Worm (Caenorhabditis elegans) whole organism, L1 larva: ENCODE measurements around the gene C42D4.13.

Experiments used
- C34B4.2 ChIP-seq: sonication (generic microtip); optimal IDR thresholded peaks from 2 replicates; lab custom pipeline; 2017; ENCODE audit warnings: mild to moderate bottlenecking, missing genetic modification characterization, missing compliant biosample characterization
- alr-1 ChIP-seq: fragments of 200-800 bp; sonication (Bioruptor generic); optimal IDR thresholded peaks from 2 replicates; lab custom pipeline; 2018; ENCODE audit warnings: borderline replicate concordance, mild to moderate bottlenecking, missing genetic modification characterization, missing compliant biosample characterization
- ama-1 ChIP-seq: fragments of 150-350 bp; optimal IDR thresholded peaks from 2 replicates; lab custom pipeline; 2014
- ceh-63 ChIP-seq: fragments of 200-800 bp; sonication (Bioruptor generic); optimal IDR thresholded peaks from 2 replicates; lab custom pipeline; 2018; ENCODE audit warnings: mild to moderate bottlenecking, missing genetic modification characterization, missing compliant biosample characterization
- ceh-88 ChIP-seq: fragments of 200-800 bp; sonication (Bioruptor generic); IDR thresholded peaks from 2 replicates; pipeline ENCODE4 v1.3.6; 2022; ENCODE audit warnings: missing genetic modification characterization, missing compliant biosample characterization
- dpl-1 ChIP-seq, 3 experiments: fragments of 150-350 bp in 2 of 3; sonication (generic microtip) in 1 of 3; optimal IDR thresholded peaks; 2 replicates each; lab custom pipeline; 2014 to 2017; ENCODE audit warnings: missing biosample characterization in 3 of 3, missing genetic modification characterization in 3 of 3, missing genetic modification reagents in 3 of 3
- efl-1 ChIP-seq, 4 experiments: fragments of 150-350 bp; optimal IDR thresholded peaks in 3 of 4; peaks in 1 of 4; 1 replicate in 1 of 4; 2 replicates in 3 of 4; lab custom pipeline; 2014; ENCODE audit warnings: missing biosample characterization in 2 of 4, missing genetic modification characterization in 2 of 4, missing genetic modification reagents in 2 of 4
- efl-3 ChIP-seq: fragments of 200-800 bp; sonication (Bioruptor generic); optimal IDR thresholded peaks from 2 replicates; lab custom pipeline; 2018; ENCODE audit warnings: mild to moderate bottlenecking, missing genetic modification characterization, missing compliant biosample characterization
- egl-13 ChIP-seq: sonication (generic microtip); optimal IDR thresholded peaks from 2 replicates; lab custom pipeline; 2016; ENCODE audit warnings: missing genotype, missing genetic modification reagents, missing genetic modification characterization, missing compliant biosample characterization
- egl-27 ChIP-seq, 2 experiments: fragments of 150-350 bp in 1 of 2; sonication (generic microtip); optimal IDR thresholded peaks; 3 replicates each; lab custom pipeline; 2017 to 2018; ENCODE audit warnings: missing biosample characterization in 2 of 2, missing genetic modification characterization in 2 of 2, missing genetic modification reagents in 2 of 2
- elt-2 ChIP-seq: sonication (generic microtip); optimal IDR thresholded peaks from 2 replicates; lab custom pipeline; 2016; ENCODE audit warnings: missing genetic modification characterization, mild to moderate bottlenecking, inconsistent platforms, missing compliant biosample characterization, missing genetic modification reagents
- fkh-10 ChIP-seq: sonication (generic microtip); optimal IDR thresholded peaks from 2 replicates; lab custom pipeline; 2017; ENCODE audit warnings: missing biosample characterization, missing genetic modification reagents, missing genetic modification characterization
- fkh-4 ChIP-seq: sonication (generic microtip); optimal IDR thresholded peaks from 2 replicates; lab custom pipeline; 2016; ENCODE audit warnings: missing compliant biosample characterization, missing genetic modification characterization, borderline replicate concordance
- fkh-8 ChIP-seq: sonication (generic microtip); optimal IDR thresholded peaks from 2 replicates; lab custom pipeline; 2016; ENCODE audit warnings: mild to moderate bottlenecking, missing genetic modification characterization, missing compliant biosample characterization
- hlh-17 ChIP-seq: fragments of 200-800 bp; sonication (Bioruptor generic); optimal IDR thresholded peaks from 2 replicates; lab custom pipeline; 2018; ENCODE audit warnings: missing genetic modification characterization, mild to moderate bottlenecking, missing compliant biosample characterization, moderate library complexity, borderline replicate concordance
- irx-1 ChIP-seq: sonication (generic microtip); optimal IDR thresholded peaks from 2 replicates; lab custom pipeline; 2016; ENCODE audit warnings: missing genetic modification characterization, missing compliant biosample characterization
- jun-1 ChIP-seq: fragments of 150-350 bp; optimal IDR thresholded peaks from 2 replicates; lab custom pipeline; 2014; ENCODE audit warnings: missing biosample characterization, missing genetic modification reagents, missing genetic modification characterization
- lin-13 ChIP-seq: fragments of 150-350 bp; optimal IDR thresholded peaks from 2 replicates; lab custom pipeline; 2014; ENCODE audit warnings: missing biosample characterization, missing genetic modification reagents, missing genetic modification characterization
- lin-35 ChIP-seq, 2 experiments: fragments of 150-350 bp; optimal IDR thresholded peaks; 2 replicates each; lab custom pipeline; 2014; ENCODE audit warnings: missing biosample characterization in 2 of 2, missing genetic modification characterization in 2 of 2, missing genetic modification reagents in 2 of 2
- lin-39 ChIP-seq: fragments of 150-350 bp; optimal IDR thresholded peaks from 2 replicates; lab custom pipeline; 2014; ENCODE audit warnings: missing biosample characterization, missing genetic modification reagents, missing genetic modification characterization
- lir-3 ChIP-seq: sonication (generic microtip); optimal IDR thresholded peaks from 2 replicates; lab custom pipeline; 2016; ENCODE audit warnings: mild to moderate bottlenecking, missing genetic modification characterization, moderate library complexity, missing compliant biosample characterization; ENCODE audit not compliant: poor library complexity
- lsy-2 ChIP-seq, 2 experiments: fragments of 150-350 bp; optimal IDR thresholded peaks; 2 replicates each; lab custom pipeline; 2014; ENCODE audit warnings: missing biosample characterization in 2 of 2, missing genetic modification characterization in 2 of 2
- mep-1 ChIP-seq: fragments of 150-350 bp; optimal IDR thresholded peaks from 2 replicates; lab custom pipeline; 2014; ENCODE audit warnings: missing biosample characterization, missing genetic modification characterization
- nhr-12 ChIP-seq: sonication (generic microtip); optimal IDR thresholded peaks from 2 replicates; lab custom pipeline; 2017; ENCODE audit warnings: missing biosample characterization, missing genetic modification characterization
- nhr-19 ChIP-seq: fragments of 200-800 bp; sonication (Bioruptor generic); conservative IDR thresholded peaks from 2 replicates; pipeline ENCODE4 v1.3.6; 2022; ENCODE audit warnings: missing genetic modification characterization, missing compliant biosample characterization
- nhr-20 ChIP-seq: sonication (generic microtip); optimal IDR thresholded peaks from 2 replicates; lab custom pipeline; 2016; ENCODE audit warnings: mild to moderate bottlenecking, missing genetic modification characterization, missing compliant biosample characterization
- nhr-237 ChIP-seq: fragments of 150-350 bp; optimal IDR thresholded peaks from 2 replicates; lab custom pipeline; 2014; ENCODE audit warnings: missing biosample characterization, missing genetic modification characterization
- nhr-28 ChIP-seq: fragments of 150-350 bp; optimal IDR thresholded peaks from 2 replicates; lab custom pipeline; 2014; ENCODE audit warnings: missing biosample characterization, missing genetic modification characterization
- nhr-47 ChIP-seq: sonication (generic microtip); optimal IDR thresholded peaks from 2 replicates; lab custom pipeline; 2016; ENCODE audit warnings: mild to moderate bottlenecking, missing genetic modification characterization, moderate library complexity, missing compliant biosample characterization
- nhr-77 ChIP-seq: fragments of 150-350 bp; optimal IDR thresholded peaks from 2 replicates; lab custom pipeline; 2014; ENCODE audit warnings: missing biosample characterization, missing genetic modification characterization
- pag-3 ChIP-seq: sonication (generic microtip); optimal IDR thresholded peaks from 2 replicates; lab custom pipeline; 2017; ENCODE audit warnings: missing genetic modification characterization, mild to moderate bottlenecking, missing compliant biosample characterization, antibody characterized with exemption, borderline replicate concordance; ENCODE audit not compliant: insufficient read depth
- pax-3 ChIP-seq: fragments of 200-800 bp; sonication (Bioruptor generic); optimal IDR thresholded peaks from 2 replicates; lab custom pipeline; 2018; ENCODE audit warnings: mild to moderate bottlenecking, missing genetic modification characterization, moderate library complexity, missing compliant biosample characterization
- pqm-1 ChIP-seq: sonication (generic microtip); optimal IDR thresholded peaks from 3 replicates; lab custom pipeline; 2017; ENCODE audit warnings: missing biosample characterization, missing genetic modification characterization
- rnt-1 ChIP-seq: sonication (generic microtip); optimal IDR thresholded peaks from 2 replicates; lab custom pipeline; 2016; ENCODE audit warnings: mild to moderate bottlenecking, missing genetic modification characterization, moderate library complexity, missing compliant biosample characterization
- skn-1 ChIP-seq: fragments of 150-350 bp; optimal IDR thresholded peaks from 2 replicates; lab custom pipeline; 2014; ENCODE audit warnings: missing biosample characterization, missing genetic modification characterization
- snpc-4 ChIP-seq: fragments of 150-350 bp; optimal IDR thresholded peaks from 2 replicates; lab custom pipeline; 2014; ENCODE audit warnings: missing biosample characterization, missing genetic modification characterization
- snu-23 ChIP-seq: sonication (generic microtip); optimal IDR thresholded peaks from 2 replicates; lab custom pipeline; 2016; ENCODE audit warnings: missing genetic modification characterization, missing compliant biosample characterization
- sox-4 ChIP-seq: sonication (generic microtip); optimal IDR thresholded peaks from 2 replicates; lab custom pipeline; 2016; ENCODE audit warnings: missing genetic modification characterization, missing compliant biosample characterization
- sptf-1 ChIP-seq: fragments of 150-350 bp; optimal IDR thresholded peaks from 2 replicates; lab custom pipeline; 2014; ENCODE audit warnings: missing biosample characterization, missing genetic modification characterization
- swsn-7 ChIP-seq: sonication (generic microtip); optimal IDR thresholded peaks from 2 replicates; lab custom pipeline; 2016; ENCODE audit warnings: missing genetic modification characterization, missing compliant biosample characterization
- tbx-2 ChIP-seq: sonication (generic microtip); optimal IDR thresholded peaks from 2 replicates; lab custom pipeline; 2016; ENCODE audit warnings: missing genetic modification characterization, missing compliant biosample characterization
- unc-130 ChIP-seq: fragments of 150-350 bp; optimal IDR thresholded peaks from 2 replicates; lab custom pipeline; 2017; ENCODE audit warnings: missing biosample characterization, missing genetic modification characterization, inconsistent platforms
- unc-30 ChIP-seq: sonication (generic microtip); optimal IDR thresholded peaks from 2 replicates; lab custom pipeline; 2017; ENCODE audit warnings: missing biosample characterization, missing genetic modification characterization
- unc-62 ChIP-seq: fragments of 150-350 bp; optimal IDR thresholded peaks from 2 replicates; lab custom pipeline; 2014; ENCODE audit warnings: missing biosample characterization, missing genetic modification reagents, missing genetic modification characterization
- zag-1 ChIP-seq: fragments of 150-350 bp; optimal IDR thresholded peaks from 2 replicates; lab custom pipeline; 2014; ENCODE audit warnings: missing biosample characterization, missing genetic modification characterization
- zip-4 ChIP-seq: fragments of 200-800 bp; sonication (Bioruptor generic); optimal IDR thresholded peaks from 2 replicates; lab custom pipeline; 2018; ENCODE audit warnings: mild to moderate bottlenecking, missing genetic modification characterization, moderate library complexity, missing compliant biosample characterization

Gene C42D4.13

ce11 chrIV:7188528-7189422, 845 bp upstream of the C42D4.13 start, which contains the start of gene srlf-7 (continued):
- TF ChIP-seq hlh-17 (GFP tag; lab: Kevin White, UChicago): no peak
- no peak for TF ChIP-seq unc-62 (GFP tag; lab: Kevin White, UChicago)
- peak; percentile 52 for TF ChIP-seq snu-23 (GFP tag; lab: Kevin White, UChicago)
- no peak for TF ChIP-seq zag-1
- no peak for TF ChIP-seq rnt-1 (tag; lab: Kevin White, UChicago)
- TF ChIP-seq pqm-1 (tag; lab: Kevin White, UChicago): no peak
- TF ChIP-seq egl-27 (tag; optimal IDR thresholded peaks at IDR 0.05; lab: Kevin White, UChicago): no peak
- no peak for TF ChIP-seq sptf-1 (tag; lab: Kevin White, UChicago)
- TF ChIP-seq unc-130 (tag; lab: Kevin White, UChicago): no peak
- TF ChIP-seq tbx-2: peak; percentile 58
- no peak for TF ChIP-seq skn-1 (tag; lab: Kevin White, UChicago)
- no peak for TF ChIP-seq pag-3 (tag; lab: Kevin White, UChicago)
- no peak for TF ChIP-seq zip-4 (GFP tag; lab: Kevin White, UChicago)
- no peak for TF ChIP-seq egl-13
- TF ChIP-seq snpc-4 (tag; lab: Kevin White, UChicago): no peak
- TF ChIP-seq pax-3 (tag; lab: Kevin White, UChicago): no peak
- TF ChIP-seq lin-39: no peak
- no peak for TF ChIP-seq nhr-12 (tag; lab: Kevin White, UChicago)
- no peak for TF ChIP-seq ceh-88
- TF ChIP-seq efl-3 (GFP tag; lab: Kevin White, UChicago): no peak
- TF ChIP-seq nhr-19 (GFP tag; lab: Robert Waterston, UW): peak; percentile 40
- TF ChIP-seq jun-1 (tag; lab: Kevin White, UChicago): peak; percentile 66
- TF ChIP-seq nhr-20 (tag; lab: Kevin White, UChicago): peak; percentile 84
- TF ChIP-seq ama-1 (lab: Kevin White, UChicago): no peak
- TF ChIP-seq lir-3: no peak
- TF ChIP-seq fkh-10 (GFP tag; lab: Kevin White, UChicago): peak; percentile 54
- TF ChIP-seq swsn-7 (tag; lab: Kevin White, UChicago): peak; percentile 2
- TF ChIP-seq sox-4 (tag; lab: Kevin White, UChicago): no peak
- TF ChIP-seq nhr-237 (tag; lab: Kevin White, UChicago): no peak
- TF ChIP-seq lin-35 (GFP tag; optimal IDR thresholded peaks at IDR 0.05; lab: Kevin White, UChicago): peak in 1 of 2 experiments; percentile 80
- TF ChIP-seq elt-2 (tag; lab: Kevin White, UChicago): peak; percentile 99
- TF ChIP-seq irx-1 (tag; lab: Kevin White, UChicago): no peak
- no peak for TF ChIP-seq ceh-63 (GFP tag; lab: Kevin White, UChicago)
- TF ChIP-seq lsy-2 (tag; optimal IDR thresholded peaks at IDR 0.05; lab: Kevin White, UChicago): peak in 1 of 2 experiments; percentile 31
- no peak for TF ChIP-seq nhr-47 (tag; lab: Kevin White, UChicago)
- no peak for TF ChIP-seq nhr-28 (tag; lab: Kevin White, UChicago)
- TF ChIP-seq efl-1 (optimal IDR thresholded peaks at IDR 0.05; lab: Kevin White, UChicago): peak in 1 of 2 experiments; percentile 25
- no peak for TF ChIP-seq efl-1 (GFP tag; optimal IDR thresholded peaks at IDR 0.05 in 1 of 2; lab: Kevin White, UChicago)
- no peak for TF ChIP-seq C34B4.2
- no peak for TF ChIP-seq mep-1 (tag; lab: Kevin White, UChicago)
- TF ChIP-seq fkh-8 (tag; lab: Kevin White, UChicago): no peak
- TF ChIP-seq alr-1 (tag; lab: Kevin White, UChicago): no peak
- peak in 1 of 3 experiments; percentile 36 for TF ChIP-seq dpl-1 (GFP tag; optimal IDR thresholded peaks at IDR 0.05; lab: Kevin White, UChicago)
- no peak for TF ChIP-seq fkh-4 (tag; lab: Kevin White, UChicago)
- peak; percentile 58 for TF ChIP-seq nhr-77 (tag; lab: Kevin White, UChicago)
- TF ChIP-seq unc-30 (tag; lab: Kevin White, UChicago): no peak
- peak; percentile 9 for TF ChIP-seq lin-13 (GFP tag; lab: Kevin White, UChicago)
- TF ChIP-seq, all 84 proteins: peak for 22
